Worm (Caenorhabditis elegans): ENCODE data around the gene D2089.8.

The D2089.8 gene

DNA sequence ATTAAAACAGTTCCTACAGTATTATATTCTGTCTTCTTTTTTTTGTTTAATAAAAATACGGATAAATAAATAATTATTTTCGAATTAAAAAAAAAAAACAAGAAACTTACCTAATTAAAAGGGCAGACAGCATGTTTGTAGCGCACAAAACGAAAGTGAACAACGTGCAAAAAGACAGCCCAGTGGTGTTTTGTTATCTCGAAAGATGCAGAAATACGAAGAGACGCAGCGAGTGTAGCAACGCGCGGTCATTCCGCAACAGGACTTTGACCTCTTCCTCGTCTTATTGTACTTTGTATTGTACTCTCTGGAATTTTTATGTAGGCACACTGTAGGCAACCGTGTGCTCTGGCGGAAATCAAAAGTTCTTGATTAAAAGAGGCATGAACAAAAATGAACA is 31.1 kb upstream of the D2089.8 start, which contains the start of gene gbh-1:
gbh-1 (minus strand) TSS at position 149 of the 400 bp plus-strand sequence.
- TF ChIP-seq elt-2 (tag; optimal IDR thresholded peaks at IDR 0.05) (peak; percentile 17), pha-4 (tag; optimal IDR thresholded peaks at IDR 0.05) (no peak), ceh-19 (GFP tag; optimal IDR thresholded peaks at IDR 0.05) (no peak), ceh-14 (tag; optimal IDR thresholded peaks at IDR 0.05) (no peak)

DNA sequence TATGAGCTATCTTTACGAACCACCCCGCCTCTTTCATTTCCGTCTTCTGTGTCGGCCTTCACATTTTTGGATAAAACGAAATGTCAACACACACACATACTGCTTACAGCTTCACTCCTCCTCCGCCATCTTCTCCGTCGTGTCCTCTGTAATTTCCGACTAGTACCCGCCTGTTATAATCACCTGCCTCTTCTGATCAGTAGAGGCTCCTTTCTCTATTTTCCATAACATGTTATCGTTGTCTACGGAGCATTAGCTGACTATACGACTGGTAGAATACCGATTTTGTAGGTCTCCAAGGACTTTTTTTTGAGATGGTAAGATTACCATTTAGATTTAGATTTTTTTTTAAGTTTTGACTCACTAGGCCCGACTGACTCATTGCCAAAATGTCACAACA is 22.4 kb upstream of the D2089.8 start:
- no peak for TF ChIP-seq ceh-14 (tag; optimal IDR thresholded peaks at IDR 0.05)
- TF ChIP-seq ceh-31 (tag; optimal IDR thresholded peaks at IDR 0.05): no peak

DNA sequence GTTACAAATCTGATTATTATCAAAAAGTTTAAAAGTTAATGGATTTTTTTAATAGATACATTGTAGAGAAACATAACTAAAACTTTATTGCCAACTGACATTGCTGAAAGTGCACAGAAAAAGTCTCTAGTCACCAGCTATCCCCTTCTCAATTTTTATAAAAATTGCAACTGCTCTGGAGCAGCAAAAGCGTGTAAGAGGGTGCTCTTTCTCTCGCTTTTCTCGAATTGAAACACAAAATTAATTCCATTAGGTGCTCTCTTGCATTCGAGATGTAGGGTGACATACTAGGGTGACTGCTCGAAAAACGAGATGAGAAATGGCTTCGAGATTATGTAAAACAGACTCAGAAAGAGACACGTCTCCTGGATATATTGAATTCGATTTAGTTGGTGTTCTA is 18.0 kb upstream of the D2089.8 start:
- no peak for TF ChIP-seq ets-4 (tag; optimal IDR thresholded peaks at IDR 0.05)
- no peak for TF ChIP-seq che-1 (tag; optimal IDR thresholded peaks at IDR 0.05)
- no peak for TF ChIP-seq hlh-15 (tag; optimal IDR thresholded peaks at IDR 0.05)
- no peak for TF ChIP-seq elt-2 (tag; optimal IDR thresholded peaks at IDR 0.05)
- TF ChIP-seq ceh-48 (tag; optimal IDR thresholded peaks at IDR 0.05): no peak
- no peak for TF ChIP-seq tbx-2 (tag; optimal IDR thresholded peaks at IDR 0.05)
- no peak for TF ChIP-seq pros-1 (tag; optimal IDR thresholded peaks at IDR 0.05)
- no peak for TF ChIP-seq sox-4 (tag; optimal IDR thresholded peaks at IDR 0.05)
- no peak for TF ChIP-seq ref-2 (tag; optimal IDR thresholded peaks at IDR 0.05)
- no peak for TF ChIP-seq ceh-22 (tag; optimal IDR thresholded peaks at IDR 0.05)
- no peak for TF ChIP-seq ceh-18 (tag; optimal IDR thresholded peaks at IDR 0.05)
- no peak for TF ChIP-seq ceh-24 (tag; optimal IDR thresholded peaks at IDR 0.05)
- TF ChIP-seq pqm-1 (tag; optimal IDR thresholded peaks at IDR 0.05): no peak

DNA sequence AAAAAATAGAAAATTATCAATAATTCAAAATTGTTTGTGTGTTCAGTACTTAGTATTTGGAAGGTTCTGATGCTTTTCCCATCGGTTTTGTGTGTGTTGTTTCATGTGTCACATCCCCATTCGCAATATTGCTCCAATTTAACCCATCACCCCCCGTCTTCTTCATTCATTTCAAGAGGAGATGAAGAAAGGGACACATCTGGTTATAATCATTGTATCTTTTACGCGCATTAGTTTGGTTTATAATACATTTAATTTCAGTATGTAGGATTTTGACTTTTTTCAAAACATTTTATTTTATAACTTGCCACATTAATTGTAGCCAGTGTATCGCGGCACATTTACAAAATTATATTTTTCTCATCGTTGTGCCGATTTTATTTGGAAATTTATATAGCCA is 17.5 kb upstream of the D2089.8 start:
- no peak for TF ChIP-seq unc-3 (GFP tag; conservative IDR thresholded peaks at IDR 0.05)
- TF ChIP-seq unc-3 (tag; optimal IDR thresholded peaks at IDR 0.05): no peak
- no peak for TF ChIP-seq unc-55 (GFP tag; optimal IDR thresholded peaks at IDR 0.05)
- no peak for TF ChIP-seq Y22D7AL.16 (tag; optimal IDR thresholded peaks at IDR 0.05)
- TF ChIP-seq ref-2 (tag; optimal IDR thresholded peaks at IDR 0.05): no peak

DNA sequence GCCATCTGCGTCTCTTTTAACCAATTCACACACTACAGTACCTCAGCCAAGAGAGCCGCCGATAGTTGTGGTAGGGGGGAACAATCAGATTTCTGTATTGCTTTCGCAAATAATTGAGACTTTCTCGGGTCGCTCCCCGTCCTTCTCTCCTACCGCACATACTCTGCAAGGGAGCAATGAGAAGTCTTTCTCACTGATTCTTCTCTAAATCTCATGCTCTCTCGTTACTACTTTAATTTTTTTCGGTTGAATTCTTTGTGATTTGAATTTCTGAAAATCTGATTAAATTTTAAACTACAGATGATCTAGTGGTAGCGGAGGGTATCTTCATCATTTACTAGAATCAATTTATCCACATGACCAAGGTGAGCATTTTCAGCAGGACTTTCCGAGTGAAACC is 12.7 kb upstream of the D2089.8 start, which contains the start of gene ptb-1:
ptb-1 (plus strand) TSS at position 301 of the 400 bp plus-strand sequence.
- TF ChIP-seq hlh-30 (tag; optimal IDR thresholded peaks at IDR 0.05; ENCODE audit: insufficient read depth) (no peak), npax-4 (tag; optimal IDR thresholded peaks at IDR 0.05) (no peak), fkh-10 (GFP tag; optimal IDR thresholded peaks at IDR 0.05) (no peak), ceh-18 (tag; optimal IDR thresholded peaks at IDR 0.05) (no peak), syd-9 (tag; optimal IDR thresholded peaks at IDR 0.05) (no peak), mec-3 (tag; optimal IDR thresholded peaks at IDR 0.05; ENCODE audit: borderline replicate concordance) (no peak), pha-2 (tag; optimal IDR thresholded peaks at IDR 0.05) (no peak), fax-1 (tag; optimal IDR thresholded peaks at IDR 0.05) (no peak), ref-2 (tag; optimal IDR thresholded peaks at IDR 0.05) (no peak), K02D7.2 (tag; optimal IDR thresholded peaks at IDR 0.05) (no peak), unc-3 (GFP tag; conservative IDR thresholded peaks at IDR 0.05) (no peak), unc-3 (tag; optimal IDR thresholded peaks at IDR 0.05) (no peak), hlh-6 (tag; optimal IDR thresholded peaks at IDR 0.05) (no peak), F13H6.1 (tag; optimal IDR thresholded peaks at IDR 0.05) (no peak), dmd-4 (tag; optimal IDR thresholded peaks at IDR 0.05; ENCODE audit: borderline replicate concordance) (no peak), pax-1 (tag; optimal IDR thresholded peaks at IDR 0.05) (no peak), pag-3 (tag; optimal IDR thresholded peaks at IDR 0.05; ENCODE audit: borderline replicate concordance) (no peak), ceh-14 (tag; optimal IDR thresholded peaks at IDR 0.05) (no peak), ceh-30 (tag; optimal IDR thresholded peaks at IDR 0.05) (no peak), sdc-2 (tag; optimal IDR thresholded peaks at IDR 0.05) (no peak)

All from whole organism, late embryonic.